Worm (Caenorhabditis elegans) whole organism, L3 larva: ENCODE results near the gene F02E11.3.
"Not testable (repeated sequence)": the region's sequence is repeated elsewhere in the genome, so short reads cannot be mapped to it uniquely, and the experiment has no call there.

Experiments used
- R02D3.7 ChIP-seq: fragments of 150-350 bp; optimal IDR thresholded peaks from 2 replicates; lab custom pipeline; 2014; ENCODE audit warnings: missing biosample characterization, missing genetic modification characterization
- ZK546.5 ChIP-seq: sonication (generic microtip); optimal IDR thresholded peaks from 2 replicates; lab custom pipeline; 2017; ENCODE audit warnings: missing biosample characterization, missing genetic modification characterization
- aly-2 ChIP-seq: fragments of 150-350 bp; optimal IDR thresholded peaks from 2 replicates; lab custom pipeline; 2014; ENCODE audit warnings: missing biosample characterization, missing genetic modification characterization
- ceh-82 ChIP-seq: fragments of 150-350 bp; optimal IDR thresholded peaks from 2 replicates; lab custom pipeline; 2014; ENCODE audit warnings: missing biosample characterization, missing genetic modification characterization
- daf-12 ChIP-seq: fragments of 150-350 bp; optimal IDR thresholded peaks from 2 replicates; lab custom pipeline; 2014; ENCODE audit warnings: missing biosample characterization, missing genetic modification reagents, missing genetic modification characterization
- egl-5 ChIP-seq: fragments of 150-350 bp; optimal IDR thresholded peaks from 2 replicates; lab custom pipeline; 2017; ENCODE audit warnings: missing biosample characterization, missing genetic modification reagents, missing genetic modification characterization, inconsistent platforms
- elt-2 ChIP-seq: sonication (generic microtip); optimal IDR thresholded peaks from 2 replicates; lab custom pipeline; 2016; ENCODE audit warnings: missing genetic modification reagents, mild to moderate bottlenecking, missing genetic modification characterization, missing compliant biosample characterization
- elt-3 ChIP-seq, 3 experiments: fragments of 150-350 bp in 1 of 3; sonication (generic microtip) in 2 of 3; optimal IDR thresholded peaks; 2 replicates in 2 of 3; 4 replicates in 1 of 3; lab custom pipeline; 2014 to 2017; ENCODE audit warnings: missing biosample characterization in 3 of 3, missing genetic modification characterization in 3 of 3
- eor-1 ChIP-seq, 2 experiments: fragments of 150-350 bp; optimal IDR thresholded peaks; 2 replicates each; lab custom pipeline; 2014 to 2018; ENCODE audit warnings: missing biosample characterization in 2 of 2, missing genetic modification characterization in 2 of 2
- fkh-10 ChIP-seq: sonication (generic microtip); optimal IDR thresholded peaks from 2 replicates; lab custom pipeline; 2017; ENCODE audit warnings: missing biosample characterization, missing genetic modification reagents, missing genetic modification characterization
- fkh-2 ChIP-seq: fragments of 150-350 bp; optimal IDR thresholded peaks from 2 replicates; lab custom pipeline; 2014; ENCODE audit warnings: missing biosample characterization, missing genetic modification reagents, missing genetic modification characterization
- fos-1 ChIP-seq: fragments of 150-350 bp; optimal IDR thresholded peaks from 2 replicates; lab custom pipeline; 2014; ENCODE audit warnings: missing biosample characterization, missing genetic modification characterization
- hmg-11 ChIP-seq: sonication (generic microtip); optimal IDR thresholded peaks from 2 replicates; lab custom pipeline; 2016; ENCODE audit warnings: missing genetic modification characterization, missing compliant biosample characterization
- jun-1 ChIP-seq: fragments of 150-350 bp; optimal IDR thresholded peaks from 2 replicates; lab custom pipeline; 2014; ENCODE audit warnings: missing biosample characterization, missing genetic modification reagents, missing genetic modification characterization
- lin-15B ChIP-seq: fragments of 150-350 bp; optimal IDR thresholded peaks from 2 replicates; lab custom pipeline; 2014; ENCODE audit warnings: missing biosample characterization, missing genetic modification characterization
- lin-39 ChIP-seq: fragments of 150-350 bp; optimal IDR thresholded peaks from 2 replicates; lab custom pipeline; 2018; ENCODE audit warnings: missing biosample characterization, missing genetic modification reagents, missing genetic modification characterization
- lsy-12 ChIP-seq: sonication (generic microtip); optimal IDR thresholded peaks from 2 replicates; lab custom pipeline; 2016; ENCODE audit warnings: mild to moderate bottlenecking, missing genetic modification characterization, missing compliant biosample characterization
- mdl-1 ChIP-seq: fragments of 150-350 bp; optimal IDR thresholded peaks from 2 replicates; lab custom pipeline; 2014; ENCODE audit warnings: missing biosample characterization, missing genetic modification characterization
- nfya-1 ChIP-seq: sonication (generic microtip); optimal IDR thresholded peaks from 2 replicates; lab custom pipeline; 2017; ENCODE audit warnings: missing genetic modification characterization, mild to moderate bottlenecking, missing compliant biosample characterization, antibody characterized with exemption, moderate library complexity; ENCODE audit not compliant: insufficient read depth
- nhr-11 ChIP-seq: fragments of 150-350 bp; optimal IDR thresholded peaks from 2 replicates; lab custom pipeline; 2014; ENCODE audit warnings: missing biosample characterization, missing genetic modification characterization
- nhr-23 ChIP-seq: fragments of 150-350 bp; optimal IDR thresholded peaks from 2 replicates; lab custom pipeline; 2014; ENCODE audit warnings: missing biosample characterization, missing genetic modification reagents, missing genetic modification characterization
- nhr-25 ChIP-seq: sonication (generic microtip); optimal IDR thresholded peaks from 2 replicates; lab custom pipeline; 2017; ENCODE audit warnings: missing biosample characterization, missing genetic modification characterization
- nhr-28 ChIP-seq: fragments of 150-350 bp; optimal IDR thresholded peaks from 2 replicates; lab custom pipeline; 2014; ENCODE audit warnings: missing biosample characterization, missing genetic modification characterization
- nhr-67 ChIP-seq: fragments of 150-350 bp; optimal IDR thresholded peaks from 2 replicates; lab custom pipeline; 2014; ENCODE audit warnings: missing biosample characterization, missing genetic modification characterization
- nhr-76 ChIP-seq: fragments of 150-350 bp; sonication (generic microtip); optimal IDR thresholded peaks from 5 replicates; lab custom pipeline; 2014; ENCODE audit warnings: missing biosample characterization, missing genetic modification characterization
- pqm-1 ChIP-seq: fragments of 150-350 bp; optimal IDR thresholded peaks from 2 replicates; lab custom pipeline; 2017; ENCODE audit warnings: missing biosample characterization, missing genetic modification characterization, inconsistent platforms
- sea-2 ChIP-seq: fragments of 150-350 bp; sonication (generic microtip); optimal IDR thresholded peaks from 4 replicates; lab custom pipeline; 2014; ENCODE audit warnings: missing biosample characterization, missing genetic modification reagents, missing genetic modification characterization
- skn-1 ChIP-seq: fragments of 150-350 bp; optimal IDR thresholded peaks from 2 replicates; lab custom pipeline; 2014; ENCODE audit warnings: missing biosample characterization, missing genetic modification characterization
- unc-39 ChIP-seq: sonication (generic microtip); optimal IDR thresholded peaks from 4 replicates; lab custom pipeline; 2017; ENCODE audit warnings: missing biosample characterization, missing genetic modification characterization
- zag-1 ChIP-seq: fragments of 150-350 bp; optimal IDR thresholded peaks from 2 replicates; lab custom pipeline; 2014; ENCODE audit warnings: missing biosample characterization, missing genetic modification characterization
- ztf-11 ChIP-seq: fragments of 150-350 bp; optimal IDR thresholded peaks from 2 replicates; lab custom pipeline; 2014; ENCODE audit warnings: missing biosample characterization, missing genetic modification characterization

F02E11.3 gene

ce11 chrII:3295193-3295592 lies 20.4 kb upstream of the F02E11.3 start, which contains the start of gene btb-17:
TSS of gene btb-17 (plus strand) at chrII:3295405.
- TF ChIP-seq egl-5 (tag; lab: Kevin White, UChicago) (no peak), jun-1 (no peak), nhr-25 (tag; lab: Kevin White, UChicago) (no peak), elt-2 (tag; lab: Kevin White, UChicago) (peak; percentile 77), unc-39 (no peak), nhr-76 (tag; lab: Kevin White, UChicago) (no peak), elt-3 (tag; optimal IDR thresholded peaks at IDR 0.05; lab: Kevin White, UChicago) (no peak), lin-15B (tag; lab: Kevin White, UChicago) (no peak), aly-2 (tag; lab: Kevin White, UChicago) (no peak), lin-39 (no peak), pqm-1 (peak; percentile 55), ztf-11 (tag; lab: Kevin White, UChicago) (no peak), daf-12 (tag; lab: Kevin White, UChicago) (no peak), sea-2 (GFP tag; lab: Kevin White, UChicago) (no peak)

ce11 chrII:3290544-3290943 lies 15.7 kb upstream of the F02E11.3 start, which contains the start of gene F39E9.14:
TSS of gene F39E9.14 (minus strand) at chrII:3290644.
- not testable (repeated sequence) for TF ChIP-seq skn-1, nhr-76, ZK546.5 (tag; lab: Kevin White, UChicago)
- TF ChIP-seq, all 47 proteins: peak for 0; not testable (repeated sequence) for 47

- TF ChIP-seq egl-5 (tag; lab: Kevin White, UChicago) (no peak), fkh-10 (GFP tag; lab: Kevin White, UChicago) (no peak), elt-3 (tag; optimal IDR thresholded peaks at IDR 0.05; lab: Kevin White, UChicago) (no peak), ZK546.5 (tag; lab: Kevin White, UChicago) (no peak), nhr-28 (tag; lab: Kevin White, UChicago) (no peak), nfya-1 (tag; lab: Kevin White, UChicago) (no peak), nhr-23 (no peak), lsy-12 (tag; lab: Kevin White, UChicago) (no peak), unc-39 (no peak), R02D3.7 (tag; lab: Kevin White, UChicago) (no peak), zag-1 (no peak), nhr-67 (no peak), jun-1 (no peak)
Measured at ce11 chrII:3287073-3287472, 12.2 kb upstream of the F02E11.3 start, which contains the start of gene sri-63. TSS of gene sri-63 (plus strand) at chrII:3287373.

ce11 chrII:3284558-3284957 lies 9.7 kb upstream of the F02E11.3 start, which contains the start of gene scl-15:
TSS of gene scl-15 (minus strand) at chrII:3284658.
- TF ChIP-seq fos-1 (tag; lab: Kevin White, UChicago) (no peak), egl-5 (tag; lab: Kevin White, UChicago) (no peak), fkh-10 (GFP tag; lab: Kevin White, UChicago) (no peak), ceh-82 (no peak), hmg-11 (tag; lab: Kevin White, UChicago) (no peak), nfya-1 (tag; lab: Kevin White, UChicago) (no peak), lsy-12 (tag; lab: Kevin White, UChicago) (no peak), elt-3 (tag; optimal IDR thresholded peaks at IDR 0.05; lab: Kevin White, UChicago) (no peak), nhr-11 (no peak), elt-2 (tag; lab: Kevin White, UChicago) (no peak)

ce11 chrII:3282353-3282752 lies 7.5 kb upstream of the F02E11.3 start, which contains the start of gene nep-13:
TSS of gene nep-13 (plus strand) at chrII:3282653.
- TF ChIP-seq nhr-76 (tag; lab: Kevin White, UChicago), result no peak
- TF ChIP-seq lin-39, result no peak
- no peak for TF ChIP-seq sea-2 (GFP tag; lab: Kevin White, UChicago)

- TF ChIP-seq eor-1 (tag; optimal IDR thresholded peaks at IDR 0.05; lab: Kevin White, UChicago) (no peak), ceh-82 (no peak), elt-2 (tag; lab: Kevin White, UChicago) (no peak), fkh-2 (tag; lab: Kevin White, UChicago) (no peak), nhr-23 (no peak), nhr-25 (tag; lab: Kevin White, UChicago) (no peak), mdl-1 (tag; lab: Kevin White, UChicago) (no peak), R02D3.7 (tag; lab: Kevin White, UChicago) (no peak), egl-5 (tag; lab: Kevin White, UChicago) (no peak), nhr-28 (tag; lab: Kevin White, UChicago) (no peak)
- TF ChIP-seq, all 47 proteins: peak for 0
Measured at ce11 chrII:3278634-3279033, 3.8 kb upstream of the F02E11.3 start, which contains the start of gene wht-4. TSS of gene wht-4 (plus strand) at chrII:3278934.
